Worm (Caenorhabditis elegans): ENCODE data around the gene C35A5.8.

ce11 chrV:10491443-10491842 lies 34.3 kb downstream of the C35A5.8 start, which contains the start of gene aqp-5:
- TF ChIP-seq him-1 (tag; optimal IDR thresholded peaks at IDR 0.05) (no peak), W03F9.2 (tag; optimal IDR thresholded peaks at IDR 0.05) (no peak), dao-5 (tag; optimal IDR thresholded peaks at IDR 0.05) (no peak)
